Comparison of ENCODE assay signal across 1 fruit fly cellular context in the genomic region with DNA sequence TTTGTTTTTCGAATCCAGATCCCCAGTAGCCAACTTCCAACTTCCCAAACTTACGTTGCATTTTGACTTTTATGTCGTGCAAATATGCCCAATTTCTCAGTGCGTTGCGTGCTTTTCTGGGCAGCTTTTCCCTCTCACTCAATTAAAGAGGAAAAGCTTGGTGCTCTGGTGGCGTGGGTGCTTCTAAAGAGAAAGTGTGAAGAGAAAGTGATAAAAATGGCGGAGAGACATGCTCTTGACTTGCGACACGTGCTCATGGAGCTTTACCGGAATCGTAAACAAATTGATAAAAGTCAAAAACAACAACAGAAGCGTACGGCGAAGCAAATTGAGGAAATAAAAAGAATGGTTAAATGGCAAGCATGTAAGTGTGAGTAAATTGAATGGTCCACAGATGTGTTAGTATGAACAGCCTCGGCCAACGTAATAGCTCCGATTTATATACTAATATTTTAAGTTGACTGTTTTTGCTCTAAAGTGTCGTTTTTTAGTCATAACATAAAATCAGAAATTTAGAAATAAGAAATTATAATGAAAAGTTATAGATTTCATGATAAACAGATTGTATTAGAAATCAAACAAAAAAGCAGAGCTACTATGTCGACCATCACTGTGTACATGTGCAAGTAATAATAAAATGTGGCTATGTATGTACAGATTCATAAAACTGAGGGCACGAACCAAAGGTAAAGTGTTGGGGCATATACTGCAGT.
A peak's percentile ranks its signal among the peaks of the same experiment; 100 is the strongest.
TF ChIP-seq lines count a peak whose summit lies in the region.

No protein-coding gene starts in this region.

TF ChIP-seq in whole organism, embryonic, 481 proteins besides CTCF, POLR2A, EP300 and RAD21 (continued from another document):
- peak; percentile 14 for TF ChIP-seq CG13775 (GFP tag; optimal IDR thresholded peaks at IDR 0.05; lab: Kevin White, UChicago)
- peak; percentile 35 for TF ChIP-seq CG8924 (tag; optimal IDR thresholded peaks at IDR 0.05; lab: Kevin White, UChicago)
- TF ChIP-seq dati (GFP tag; IDR thresholded peaks at IDR 0.05; lab: Robert Waterston, UW), result no peak
- TF ChIP-seq chif (GFP tag; optimal IDR thresholded peaks at IDR 0.05; lab: Kevin White, UChicago), result no peak
- peak in 1 of 2 experiments; percentile 1 for TF ChIP-seq bsh (GFP tag; optimal IDR thresholded peaks at IDR 0.05; lab: Kevin White, UChicago)
- peak; percentile 40 for TF ChIP-seq ATbp (GFP tag; optimal IDR thresholded peaks at IDR 0.05; lab: Kevin White, UChicago)
- 0 out of 2 replicates have a peak, but pooled peaks have one; percentile 36 for TF ChIP-seq Ada2b (GFP tag; IDR thresholded peaks at IDR 0.05; lab: Robert Waterston, UW)
- no peak for TF ChIP-seq CG9215 (GFP tag; IDR thresholded peaks at IDR 0.05; lab: Robert Waterston, UW)
- peak; percentile 42 for TF ChIP-seq Sox102F (GFP tag; optimal IDR thresholded peaks at IDR 0.05; lab: Kevin White, UChicago)
- TF ChIP-seq CG10267 (tag; optimal IDR thresholded peaks at IDR 0.05; lab: Kevin White, UChicago), result peak; percentile 28
- peak; percentile 13 for TF ChIP-seq unpg (GFP tag; optimal IDR thresholded peaks at IDR 0.05; lab: Kevin White, UChicago)
- no peak for TF ChIP-seq Mrtf (GFP tag; IDR thresholded peaks at IDR 0.05; lab: Robert Waterston, UW)
- TF ChIP-seq CG11696 (GFP tag; IDR thresholded peaks at IDR 0.05; lab: Robert Waterston, UW), result peak; percentile 77
- TF ChIP-seq CG18476 (GFP tag; optimal IDR thresholded peaks at IDR 0.05; lab: Kevin White, UChicago), result peak; percentile 8
- TF ChIP-seq CG2116 (GFP tag; optimal IDR thresholded peaks at IDR 0.05; lab: Kevin White, UChicago), result no peak
- TF ChIP-seq Dp (GFP tag; optimal IDR thresholded peaks at IDR 0.05; lab: Kevin White, UChicago), result no peak
- no peak for TF ChIP-seq nau (GFP tag; optimal IDR thresholded peaks at IDR 0.05; lab: Kevin White, UChicago)
- peak; percentile 50 for TF ChIP-seq CG4820 (GFP tag; optimal IDR thresholded peaks at IDR 0.05; lab: Kevin White, UChicago)
- no peak for TF ChIP-seq pum (GFP tag; optimal IDR thresholded peaks at IDR 0.05; lab: Kevin White, UChicago)
- peak; percentile 41; the same call in 1 of the 2 replicates for TF ChIP-seq lmd (GFP tag; IDR thresholded peaks at IDR 0.05; lab: Robert Waterston, UW)
- TF ChIP-seq ash1 (GFP tag; optimal IDR thresholded peaks at IDR 0.05; lab: Kevin White, UChicago), result no peak
- TF ChIP-seq Sox100B (GFP tag; optimal IDR thresholded peaks at IDR 0.05; lab: Kevin White, UChicago), result peak; percentile 65
- peak; percentile 36 for TF ChIP-seq CG13424 (tag; optimal IDR thresholded peaks at IDR 0.05; lab: Kevin White, UChicago)
- TF ChIP-seq CG12769 (tag; optimal IDR thresholded peaks at IDR 0.05; lab: Kevin White, UChicago), result no peak
- TF ChIP-seq CG34224 (GFP tag; IDR thresholded peaks at IDR 0.05; lab: Robert Waterston, UW; ENCODE audit: partially characterized antibody), result no peak
- TF ChIP-seq nmo (GFP tag; optimal IDR thresholded peaks at IDR 0.05; lab: Kevin White, UChicago), result peak; percentile 15
- no peak for TF ChIP-seq CG1529 (GFP tag; optimal IDR thresholded peaks at IDR 0.05; lab: Kevin White, UChicago)
- peak; percentile 52; the same call in 1 of the 2 replicates for TF ChIP-seq Ptx1 (GFP tag; IDR thresholded peaks at IDR 0.05; lab: Robert Waterston, UW)
